Fruit fly (Drosophila melanogaster): Measurements from ENCODE around the gene Ir94c.

dm6 chr3R:22158243-22158642 is 39.0 kb upstream of the Ir94c start:
- TF ChIP-seq CG1603 (tag; optimal IDR thresholded peaks at IDR 0.05): no peak
- no peak for TF ChIP-seq Pdp1 (GFP tag; optimal IDR thresholded peaks at IDR 0.05)
- no peak for TF ChIP-seq az2 (GFP tag; optimal IDR thresholded peaks at IDR 0.05)
- TF ChIP-seq CTCF (GFP tag; optimal IDR thresholded peaks at IDR 0.05): no peak
- no peak for TF ChIP-seq CG5953 (GFP tag; IDR thresholded peaks at IDR 0.05)

All from whole organism, embryonic.